Fruit fly (Drosophila melanogaster): ENCODE data around the gene CG15160.

The CG15160 gene

DNA sequence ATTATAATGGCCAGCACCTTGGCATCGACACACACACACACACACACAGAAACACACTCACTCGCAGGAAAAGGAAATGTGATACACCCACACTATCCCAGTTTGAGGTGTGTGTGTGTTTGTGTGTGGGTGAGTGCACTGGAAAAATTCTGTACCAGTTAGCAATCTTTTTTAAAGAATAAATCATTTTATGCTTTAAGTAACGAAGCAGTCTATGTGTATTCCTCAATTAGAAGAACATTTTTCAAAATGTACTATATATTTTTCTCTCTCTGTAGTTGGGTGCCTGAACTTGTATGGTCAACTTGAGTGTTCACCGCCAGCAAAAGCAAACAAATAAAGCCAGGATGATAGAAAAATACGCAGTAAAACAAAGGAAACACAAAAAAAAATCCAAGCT lies 6.1 kb upstream of the CG15160 start:
- TF ChIP-seq Hr4 (GFP tag; optimal IDR thresholded peaks at IDR 0.05) (peak; percentile 15), CG10631 (GFP tag; optimal IDR thresholded peaks at IDR 0.05) (no peak)

DNA sequence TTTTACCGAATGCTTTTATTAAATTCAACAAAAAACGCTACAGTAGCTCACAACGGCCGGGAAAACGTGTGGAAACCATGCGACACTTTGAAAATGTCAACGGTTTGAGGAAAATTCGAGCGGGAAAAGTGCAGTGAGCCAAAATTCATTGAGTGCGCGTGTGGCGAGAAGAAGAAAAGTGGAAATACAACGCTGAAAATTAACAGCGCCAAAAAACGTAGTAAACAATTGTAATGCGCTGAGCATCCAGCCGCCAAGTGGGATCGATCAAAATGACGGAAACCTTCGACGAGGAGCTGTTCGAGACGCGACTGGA lies 209 bp downstream of the CG15160 start:
- TF ChIP-seq CG8632 (GFP tag; optimal IDR thresholded peaks at IDR 0.05): no peak

DNA sequence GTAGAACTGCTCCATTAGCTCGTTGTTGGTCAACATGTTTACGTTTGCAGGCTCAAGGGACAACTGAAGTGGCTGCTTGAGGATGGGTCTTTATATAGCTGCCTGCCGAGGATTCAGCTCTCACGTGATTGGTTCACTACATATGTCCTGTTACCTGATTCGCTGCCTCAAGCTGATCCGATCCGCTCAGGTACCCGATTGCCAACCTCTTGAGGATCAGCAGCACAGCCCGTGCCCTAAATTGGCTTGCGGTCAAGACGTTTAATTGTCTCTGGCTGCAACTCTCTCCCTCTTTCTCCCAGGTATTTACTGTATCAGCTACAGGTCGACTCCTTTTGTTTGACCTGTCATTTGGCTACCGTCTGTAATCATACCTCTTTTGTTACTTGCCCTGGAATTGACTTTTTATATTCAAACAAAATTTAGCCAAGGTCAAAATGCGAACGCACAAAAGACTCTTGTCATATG lies 6.2 kb downstream of the CG15160 start, which contains the start of gene amos:
amos (minus strand) TSS at position 51 of the 468 bp plus-strand sequence.
- TF ChIP-seq CG15336 (GFP tag; IDR thresholded peaks at IDR 0.05) (no peak), fd85E (GFP tag; optimal IDR thresholded peaks at IDR 0.05) (no peak), CG6163 (GFP tag; IDR thresholded peaks at IDR 0.05) (no peak), CG8119 (GFP tag; IDR thresholded peaks at IDR 0.05) (no peak), Eip78C (GFP tag) (no peak), CG3919 (GFP tag; optimal IDR thresholded peaks at IDR 0.05) (no peak), CG6854 (GFP tag; optimal IDR thresholded peaks at IDR 0.05) (no peak), CG11902 (GFP tag; optimal IDR thresholded peaks at IDR 0.05) (no peak), Lpt (GFP tag; optimal IDR thresholded peaks at IDR 0.05) (no peak), CG11294 (GFP tag; IDR thresholded peaks at IDR 0.05) (no peak), CG6808 (GFP tag; optimal IDR thresholded peaks at IDR 0.05) (no peak), CG16779 (tag; optimal IDR thresholded peaks at IDR 0.05) (no peak), Smox (GFP tag; optimal IDR thresholded peaks at IDR 0.05) (no peak), acj6 (GFP tag; optimal IDR thresholded peaks at IDR 0.05) (no peak), net (GFP tag; optimal IDR thresholded peaks at IDR 0.05) (no peak), salr (GFP tag; optimal IDR thresholded peaks at IDR 0.05) (no peak), CG10669 (GFP tag; optimal IDR thresholded peaks at IDR 0.05) (no peak)

DNA sequence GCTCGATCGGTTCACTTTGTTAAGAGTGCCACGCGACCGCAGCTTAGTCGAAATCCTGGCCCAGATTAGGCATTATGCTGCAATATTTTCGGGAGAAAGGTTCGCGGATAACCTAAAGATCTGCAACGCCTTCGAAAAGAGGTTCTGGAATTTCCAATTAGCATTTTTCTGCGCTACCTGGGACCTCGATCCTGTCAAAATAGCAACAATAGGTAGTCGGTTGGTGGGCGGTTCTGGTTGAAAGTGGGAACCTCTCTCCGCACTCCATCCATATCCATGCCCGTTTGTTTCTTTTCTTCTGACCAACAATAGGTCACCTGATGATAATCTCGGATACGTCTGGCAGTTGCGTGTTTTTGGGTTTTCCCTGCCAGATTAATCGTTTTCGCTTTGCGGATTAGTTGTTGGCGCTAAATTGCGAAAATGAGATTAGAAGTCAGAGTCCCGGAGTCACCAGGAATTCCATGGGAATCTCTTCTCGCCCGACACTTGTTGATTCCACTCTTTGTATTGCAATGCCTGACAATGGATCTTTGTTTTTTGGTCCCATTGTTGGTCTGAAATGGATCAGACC lies 7.5 kb downstream of the CG15160 start:
- TF ChIP-seq cyc (GFP tag; optimal IDR thresholded peaks at IDR 0.05) (no peak), vri (GFP tag; optimal IDR thresholded peaks at IDR 0.05) (no peak), CG6276 (GFP tag; optimal IDR thresholded peaks at IDR 0.05) (no peak), achi (GFP tag; optimal IDR thresholded peaks at IDR 0.05) (no peak), CG6808 (GFP tag; optimal IDR thresholded peaks at IDR 0.05) (no peak)

DNA sequence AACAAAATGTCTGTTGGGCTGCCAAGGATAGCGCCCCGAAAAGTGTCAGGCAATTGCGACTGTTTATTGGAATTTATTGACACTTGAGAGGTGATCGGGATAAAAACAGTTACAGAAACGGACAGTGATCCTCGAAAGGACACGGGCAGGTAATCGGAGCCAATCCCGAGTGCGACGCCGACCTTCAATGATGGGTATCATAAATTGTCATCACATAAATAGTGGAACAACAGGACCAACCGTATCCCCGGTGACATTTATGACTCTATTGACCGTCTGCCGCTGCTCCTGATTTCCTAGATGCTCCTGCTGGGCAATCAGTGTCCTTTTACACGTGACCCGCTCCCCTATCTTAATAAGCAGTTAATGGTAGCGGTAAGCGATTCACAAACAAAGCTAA lies 8.5 kb downstream of the CG15160 start:
- no peak for TF ChIP-seq fd59A (GFP tag; optimal IDR thresholded peaks at IDR 0.05)
- TF ChIP-seq CG34406 (GFP tag; optimal IDR thresholded peaks at IDR 0.05): no peak
- no peak for TF ChIP-seq Lpt (GFP tag; optimal IDR thresholded peaks at IDR 0.05)
- no peak for TF ChIP-seq CG16779 (tag; optimal IDR thresholded peaks at IDR 0.05)
- no peak for TF ChIP-seq Gug (GFP tag; IDR thresholded peaks at IDR 0.05)
- no peak for TF ChIP-seq Hr4 (GFP tag; optimal IDR thresholded peaks at IDR 0.05)
- TF ChIP-seq CG32006 (GFP tag; optimal IDR thresholded peaks at IDR 0.05): no peak
- no peak for TF ChIP-seq pdm3 (GFP tag; optimal IDR thresholded peaks at IDR 0.05)
- no peak for TF ChIP-seq Eip75B (GFP tag; optimal IDR thresholded peaks at IDR 0.05)
- no peak for TF ChIP-seq CG8119 (GFP tag; IDR thresholded peaks at IDR 0.05)
- no peak for TF ChIP-seq CG9139 (GFP tag; optimal IDR thresholded peaks at IDR 0.05)
- TF ChIP-seq Blimp-1 (GFP tag; optimal IDR thresholded peaks at IDR 0.05): no peak
- TF ChIP-seq ss (GFP tag; optimal IDR thresholded peaks at IDR 0.05): no peak
- TF ChIP-seq CG6163 (GFP tag; IDR thresholded peaks at IDR 0.05): no peak
- TF ChIP-seq dac (GFP tag; optimal IDR thresholded peaks at IDR 0.05): no peak
